Fruit fly (Drosophila melanogaster) whole organism, embryonic: ENCODE measurements around the gene awd.

ENCODE experiments used
- Antp ChIP-seq: fragments of 200-800 bp; sonication (Bioruptor generic); optimal IDR thresholded peaks from 3 replicates; lab custom pipeline; 2016; ENCODE audit warnings: missing biosample characterization, missing genetic modification characterization
- Awh ChIP-seq: fragments of 200-800 bp; sonication (Bioruptor generic); IDR thresholded peaks from 2 replicates; pipeline ENCODE4, ENCODE4 v1.3.6; 2022; ENCODE audit warnings: missing biosample characterization, missing genetic modification characterization
- CG10209 ChIP-seq: fragments of 200-800 bp; sonication (Bioruptor generic); optimal IDR thresholded peaks from 3 replicates; lab custom pipeline; 2017; ENCODE audit warnings: missing biosample characterization, mild to moderate bottlenecking, missing genetic modification characterization, missing genetic modification reagents
- CG10543 ChIP-seq: fragments of 200-800 bp; sonication (Bioruptor generic); optimal IDR thresholded peaks from 3 replicates; lab custom pipeline; 2017; ENCODE audit warnings: missing biosample characterization, mild to moderate bottlenecking, missing genetic modification characterization, moderate library complexity
- CG12155 ChIP-seq: fragments of 200-800 bp; sonication (Bioruptor generic); optimal IDR thresholded peaks from 3 replicates; lab custom pipeline; 2016; ENCODE audit warnings: missing biosample characterization, missing genetic modification characterization
- CG12219 ChIP-seq: fragments of 200-800 bp; sonication (Bioruptor generic); optimal IDR thresholded peaks from 3 replicates; lab custom pipeline; 2018; ENCODE audit warnings: missing biosample characterization, mild to moderate bottlenecking, missing genetic modification characterization
- CG12391 ChIP-seq: fragments of 200-800 bp; sonication (Bioruptor generic); optimal IDR thresholded peaks from 3 replicates; lab custom pipeline; 2018; ENCODE audit warnings: missing biosample characterization, mild to moderate bottlenecking, missing genetic modification characterization, moderate library complexity
- CG13296 ChIP-seq: fragments of 200-800 bp; sonication (Bioruptor generic); optimal IDR thresholded peaks from 3 replicates; lab custom pipeline; 2018; ENCODE audit warnings: missing biosample characterization, mild to moderate bottlenecking, missing genetic modification characterization
- CG14667 ChIP-seq: fragments of 200-800 bp; sonication (Bioruptor generic); IDR thresholded peaks from 2 replicates; pipeline ENCODE4 v1.3.6; 2022; ENCODE audit warnings: missing biosample characterization, missing genetic modification characterization
- CG15696 ChIP-seq: fragments of 200-800 bp; sonication (Bioruptor generic); optimal IDR thresholded peaks from 2 replicates; lab custom pipeline; 2019; ENCODE audit warnings: missing biosample characterization, mild to moderate bottlenecking, missing genetic modification characterization, moderate library complexity
- CG16815 ChIP-seq: fragments of 200-800 bp; sonication (Bioruptor generic); optimal IDR thresholded peaks from 3 replicates; lab custom pipeline; 2017; ENCODE audit warnings: missing biosample characterization, mild to moderate bottlenecking, missing genetic modification characterization
- CG17802 ChIP-seq: fragments of 200-800 bp; sonication (Bioruptor generic); optimal IDR thresholded peaks from 2 replicates; lab custom pipeline; 2018; ENCODE audit warnings: missing biosample characterization, mild to moderate bottlenecking, missing genetic modification characterization, moderate library complexity
- CG18262 ChIP-seq: fragments of 200-800 bp; optimal IDR thresholded peaks from 3 replicates; lab custom pipeline; 2019; ENCODE audit warnings: missing biosample characterization, mild to moderate bottlenecking, missing genetic modification characterization, moderate library complexity
- CG18619 ChIP-seq: fragments of 200-800 bp; sonication (Bioruptor generic); optimal IDR thresholded peaks from 3 replicates; lab custom pipeline; 2017; ENCODE audit warnings: missing biosample characterization, mild to moderate bottlenecking, missing genetic modification characterization
- CG2116 ChIP-seq: fragments of 200-800 bp; sonication (Bioruptor generic); optimal IDR thresholded peaks from 3 replicates; lab custom pipeline; 2018; ENCODE audit warnings: missing biosample characterization, mild to moderate bottlenecking, missing genetic modification characterization
- CG4854 ChIP-seq: fragments of 200-800 bp; sonication (Bioruptor generic); optimal IDR thresholded peaks from 2 replicates; lab custom pipeline; 2016; ENCODE audit warnings: missing biosample characterization, missing genetic modification characterization, inconsistent platforms
- CG5953 ChIP-seq: fragments of 200-800 bp; sonication (Bioruptor generic); IDR thresholded peaks from 2 replicates; pipeline ENCODE4 v1.3.6; 2022; ENCODE audit warnings: missing biosample characterization, missing genetic modification characterization
- CG6683 ChIP-seq: fragments of 200-800 bp; sonication (Bioruptor generic); optimal IDR thresholded peaks from 2 replicates; lab custom pipeline; 2017; ENCODE audit warnings: missing biosample characterization, mild to moderate bottlenecking, missing genetic modification characterization, missing genetic modification reagents
- CG7357 ChIP-seq: fragments of 200-800 bp; sonication (Bioruptor generic); IDR thresholded peaks from 3 replicates; pipeline ENCODE4 v1.3.6; 2022; ENCODE audit warnings: missing biosample characterization, missing genetic modification characterization
- CG9727 ChIP-seq: fragments of 200-800 bp; sonication (Bioruptor generic); optimal IDR thresholded peaks from 3 replicates; lab custom pipeline; 2017; ENCODE audit warnings: missing biosample characterization, mild to moderate bottlenecking, missing genetic modification characterization
- CG9817 ChIP-seq: fragments of 200-800 bp; sonication (Bioruptor generic); optimal IDR thresholded peaks from 2 replicates; lab custom pipeline; 2018; ENCODE audit warnings: missing biosample characterization, mild to moderate bottlenecking, missing genetic modification characterization, moderate library complexity
- CoRest ChIP-seq: fragments of 200-800 bp; sonication (Bioruptor generic); optimal IDR thresholded peaks from 3 replicates; lab custom pipeline; 2018; ENCODE audit warnings: missing biosample characterization, mild to moderate bottlenecking, missing genetic modification characterization, moderate library complexity
- D19A ChIP-seq: fragments of 200-800 bp; optimal IDR thresholded peaks from 3 replicates; lab custom pipeline; 2019; ENCODE audit warnings: missing biosample characterization, mild to moderate bottlenecking, missing genetic modification characterization, moderate library complexity
- Doc2 ChIP-seq: fragments of 200-800 bp; sonication (Bioruptor generic); IDR thresholded peaks from 2 replicates; pipeline ENCODE4 v1.3.6; 2022; ENCODE audit warnings: missing biosample characterization, missing genetic modification characterization
- Doc3 ChIP-seq: fragments of 200-800 bp; sonication (Bioruptor generic); IDR thresholded peaks from 3 replicates; pipeline ENCODE4 v1.3.6; 2022; ENCODE audit warnings: missing biosample characterization, missing genetic modification characterization; ENCODE audit not compliant: partially characterized antibody
- HHEX ChIP-seq: fragments of 200-800 bp; sonication (Bioruptor generic); optimal IDR thresholded peaks from 3 replicates; lab custom pipeline; 2017; ENCODE audit warnings: missing biosample characterization, mild to moderate bottlenecking, missing genetic modification characterization, missing genetic modification reagents
- HLH3B ChIP-seq: fragments of 200-800 bp; sonication (Bioruptor generic); IDR thresholded peaks from 2 replicates; pipeline ENCODE4 v1.3.6; 2022; ENCODE audit warnings: missing biosample characterization, missing genetic modification characterization
- Mes4 ChIP-seq: fragments of 200-800 bp; sonication (Bioruptor generic); optimal IDR thresholded peaks from 2 replicates; lab custom pipeline; 2016; ENCODE audit warnings: missing biosample characterization, missing genetic modification characterization
- NFAT ChIP-seq: fragments of 200-800 bp; sonication (Bioruptor generic); IDR thresholded peaks from 2 replicates; pipeline ENCODE4 v1.3.6; 2022; ENCODE audit warnings: missing biosample characterization, missing genetic modification characterization
- Oli ChIP-seq: fragments of 200-800 bp; sonication (Bioruptor generic); optimal IDR thresholded peaks from 2 replicates; lab custom pipeline; 2018; ENCODE audit warnings: missing biosample characterization, mild to moderate bottlenecking, missing genetic modification characterization, moderate library complexity
- Xrp1 ChIP-seq: fragments of 200-800 bp; sonication (Bioruptor generic); IDR thresholded peaks from 2 replicates; pipeline ENCODE4 v1.3.6; 2022; ENCODE audit warnings: missing biosample characterization, missing genetic modification characterization
- ap ChIP-seq: fragments of 200-800 bp; sonication (Bioruptor generic); IDR thresholded peaks from 2 replicates; pipeline ENCODE4 v1.3.6; 2022; ENCODE audit warnings: missing biosample characterization, missing genetic modification characterization
- ash1 ChIP-seq: fragments of 200-800 bp; sonication (Bioruptor generic); optimal IDR thresholded peaks from 2 replicates; lab custom pipeline; 2018; ENCODE audit warnings: missing biosample characterization, mild to moderate bottlenecking, missing genetic modification characterization
- cas ChIP-seq: fragments of 200-800 bp; sonication (Bioruptor generic); IDR thresholded peaks from 2 replicates; pipeline ENCODE4 v1.3.6; 2022; ENCODE audit warnings: missing biosample characterization, missing genetic modification characterization
- chif ChIP-seq, 2 experiments: fragments of 200-800 bp; sonication (Bioruptor generic); optimal IDR thresholded peaks; 3 replicates each; lab custom pipeline; 2016; ENCODE audit warnings: missing biosample characterization in 2 of 2, missing genetic modification characterization in 2 of 2
- crc ChIP-seq: fragments of 200-800 bp; sonication (Bioruptor generic); optimal IDR thresholded peaks from 2 replicates; lab custom pipeline; 2016; ENCODE audit warnings: missing biosample characterization, missing genetic modification characterization
- dm ChIP-seq: fragments of 200-800 bp; sonication (Bioruptor generic); optimal IDR thresholded peaks from 3 replicates; lab custom pipeline; 2016; ENCODE audit warnings: missing biosample characterization, missing genetic modification characterization
- fd102C ChIP-seq: fragments of 200-800 bp; sonication (Bioruptor generic); optimal IDR thresholded peaks from 2 replicates; lab custom pipeline; 2018; ENCODE audit warnings: missing biosample characterization, mild to moderate bottlenecking, missing genetic modification characterization, moderate library complexity
- fd64A ChIP-seq: fragments of 200-800 bp; sonication (Bioruptor generic); optimal IDR thresholded peaks from 3 replicates; lab custom pipeline; 2018; ENCODE audit warnings: missing biosample characterization, mild to moderate bottlenecking, missing genetic modification characterization
- gt ChIP-seq: fragments of 200-800 bp; sonication (Bioruptor generic); IDR thresholded peaks from 2 replicates; pipeline ENCODE4 v1.3.6; 2022; ENCODE audit warnings: missing biosample characterization, missing genetic modification characterization
- h ChIP-seq: fragments of >200 bp; optimal IDR thresholded peaks from 2 replicates; lab custom pipeline; 2017
- hb ChIP-seq: fragments of 200-800 bp; sonication (Bioruptor generic); IDR thresholded peaks from 3 replicates; pipeline ENCODE4 v1.3.6; 2022; ENCODE audit warnings: missing biosample characterization, missing genetic modification characterization; ENCODE audit not compliant: partially characterized antibody
- inv ChIP-seq: fragments of 200-800 bp; sonication (Bioruptor generic); IDR thresholded peaks from 2 replicates; pipeline ENCODE4 v1.3.6; 2022; ENCODE audit warnings: missing biosample characterization, missing genetic modification characterization; ENCODE audit not compliant: partially characterized antibody
- klu ChIP-seq: fragments of 200-800 bp; sonication (Bioruptor generic); IDR thresholded peaks from 2 replicates; pipeline ENCODE4 v1.3.6; 2022; ENCODE audit warnings: missing biosample characterization, missing genetic modification characterization
- mld ChIP-seq: fragments of 200-800 bp; sonication (Bioruptor generic); IDR thresholded peaks from 3 replicates; pipeline ENCODE4 v1.3.6; 2022; ENCODE audit warnings: missing biosample characterization, missing genetic modification characterization; ENCODE audit not compliant: partially characterized antibody
- nmo ChIP-seq: fragments of 200-800 bp; sonication (Bioruptor generic); optimal IDR thresholded peaks from 2 replicates; lab custom pipeline; 2018; ENCODE audit warnings: missing biosample characterization, mild to moderate bottlenecking, missing genetic modification characterization, moderate library complexity
- oc ChIP-seq: fragments of 200-800 bp; sonication (Bioruptor generic); optimal IDR thresholded peaks from 2 replicates; lab custom pipeline; 2018; ENCODE audit warnings: missing biosample characterization, mild to moderate bottlenecking, missing genetic modification characterization, moderate library complexity
- otp ChIP-seq: fragments of 200-800 bp; sonication (Bioruptor generic); IDR thresholded peaks from 3 replicates; pipeline ENCODE4, ENCODE4 v1.3.6; 2022; ENCODE audit warnings: missing biosample characterization, missing genetic modification characterization
- pnt ChIP-seq: fragments of 200-800 bp; sonication (Bioruptor generic); optimal IDR thresholded peaks from 3 replicates; lab custom pipeline; 2016; ENCODE audit warnings: missing biosample characterization, missing genetic modification characterization
- tgo ChIP-seq: fragments of 200-800 bp; sonication (Bioruptor generic); IDR thresholded peaks from 3 replicates; pipeline ENCODE4 v1.3.6; 2022; ENCODE audit warnings: missing biosample characterization, missing genetic modification characterization
- tna ChIP-seq: fragments of 200-800 bp; sonication (Bioruptor generic); IDR thresholded peaks from 2 replicates; pipeline ENCODE4 v1.3.6; 2022; ENCODE audit warnings: missing biosample characterization, missing genetic modification characterization; ENCODE audit not compliant: partially characterized antibody
- trem ChIP-seq: fragments of 200-800 bp; optimal IDR thresholded peaks from 3 replicates; lab custom pipeline; 2019; ENCODE audit warnings: missing biosample characterization, mild to moderate bottlenecking, missing genetic modification characterization, moderate library complexity

awd gene

dm6 chr3R:31706895-31707238 is 39.0 kb downstream of the awd start (continued):
- no peak for TF ChIP-seq tna (GFP tag; lab: Robert Waterston, UW)
- no peak for TF ChIP-seq oc
- no peak for TF ChIP-seq Antp (GFP tag; lab: Kevin White, UChicago)
- no peak for TF ChIP-seq HLH3B (GFP tag; lab: Robert Waterston, UW)
- no peak for TF ChIP-seq CG17802 (tag; lab: Kevin White, UChicago)
- TF ChIP-seq CG18619 (GFP tag; lab: Kevin White, UChicago): no peak
- TF ChIP-seq h: no peak
- TF ChIP-seq otp (GFP tag; lab: Robert Waterston, UW): no peak
- peak; percentile 45 for TF ChIP-seq CG18262
- TF ChIP-seq dm (GFP tag; lab: Kevin White, UChicago): no peak
- TF ChIP-seq NFAT (GFP tag; lab: Robert Waterston, UW): no peak
- no peak for TF ChIP-seq CG7357
- no peak for TF ChIP-seq Oli
- no peak for TF ChIP-seq CG4854 (GFP tag; lab: Kevin White, UChicago)
- TF ChIP-seq fd102C (GFP tag; lab: Kevin White, UChicago): peak; percentile 64
- no peak for TF ChIP-seq ash1 (GFP tag; lab: Kevin White, UChicago)
- no peak for TF ChIP-seq CG12219 (GFP tag; lab: Kevin White, UChicago)
- no peak for TF ChIP-seq fd64A (GFP tag; lab: Kevin White, UChicago)
- no peak for TF ChIP-seq Awh (GFP tag; lab: Robert Waterston, UW)
- TF ChIP-seq hb (GFP tag; lab: Robert Waterston, UW): no peak
- no peak for TF ChIP-seq CG2116 (GFP tag; lab: Kevin White, UChicago)
- TF ChIP-seq pnt (GFP tag; lab: Kevin White, UChicago): peak; percentile 0
- TF ChIP-seq tgo (GFP tag; lab: Robert Waterston, UW): no peak
- TF ChIP-seq cas (GFP tag; lab: Robert Waterston, UW): no peak
- no peak for TF ChIP-seq HHEX (GFP tag; lab: Kevin White, UChicago)
- peak; percentile 23; the same call in 1 of the 2 replicates for TF ChIP-seq Xrp1 (GFP tag; lab: Robert Waterston, UW)
- TF ChIP-seq CG16815: peak; percentile 21
- TF ChIP-seq CG6683 (GFP tag; lab: Kevin White, UChicago): no peak
- peak in 1 of 2 experiments; percentile 13 for TF ChIP-seq chif (GFP tag; optimal IDR thresholded peaks at IDR 0.05; lab: Kevin White, UChicago)
- TF ChIP-seq CG9817: no peak
- no peak for TF ChIP-seq Doc3 (GFP tag; lab: Robert Waterston, UW)
- no peak for TF ChIP-seq CG12155 (GFP tag; lab: Kevin White, UChicago)
- no peak for TF ChIP-seq Mes4
- no peak for TF ChIP-seq gt (GFP tag; lab: Robert Waterston, UW)
- TF ChIP-seq CG14667 (GFP tag; lab: Robert Waterston, UW): no peak
- TF ChIP-seq Doc2: no peak
- TF ChIP-seq mld: no peak
- no peak for TF ChIP-seq CG13296 (GFP tag; lab: Kevin White, UChicago)
- TF ChIP-seq inv (GFP tag; lab: Robert Waterston, UW): no peak
- no peak for TF ChIP-seq klu (GFP tag; lab: Robert Waterston, UW)
- TF ChIP-seq CoRest: no peak
- TF ChIP-seq CG12391 (tag; lab: Kevin White, UChicago): peak; percentile 14
- TF ChIP-seq nmo: no peak
- TF ChIP-seq trem: peak; percentile 41
- TF ChIP-seq crc: no peak
- peak; percentile 0 for TF ChIP-seq D19A (tag; lab: Kevin White, UChicago)
- TF ChIP-seq ap (GFP tag; lab: Robert Waterston, UW): no peak
- TF ChIP-seq CG10209 (GFP tag; lab: Kevin White, UChicago): peak; percentile 11
- no peak for TF ChIP-seq CG10543 (GFP tag; lab: Kevin White, UChicago)
- peak; percentile 63 for TF ChIP-seq CG15696 (tag; lab: Kevin White, UChicago)
- TF ChIP-seq CG9727 (GFP tag; lab: Kevin White, UChicago): peak; percentile 48
- TF ChIP-seq CG5953 (GFP tag; lab: Robert Waterston, UW): no peak
